Fruit fly (Drosophila melanogaster): ENCODE results near the gene CG14109.

dm6 chr3L:13412886-13413224 is 27.9 kb upstream of the CG14109 start:
- TF ChIP-seq Myc (optimal IDR thresholded peaks at IDR 0.05), result no peak
- TF ChIP-seq h (optimal IDR thresholded peaks at IDR 0.05), result no peak
- TF ChIP-seq insv (optimal IDR thresholded peaks at IDR 0.05), result no peak
- TF ChIP-seq Sin3A (optimal IDR thresholded peaks at IDR 0.05), result no peak
- TF ChIP-seq ttk (optimal IDR thresholded peaks at IDR 0.05), result no peak
